Worm (Caenorhabditis elegans) whole organism, L2 larva: Measurements from ENCODE around the gene egl-19.

Experiments used
- dmd-4 ChIP-seq: sonication (generic microtip); optimal IDR thresholded peaks from 2 replicates; lab custom pipeline; 2017; ENCODE audit warnings: missing biosample characterization, missing genetic modification characterization
- nhr-11 ChIP-seq: fragments of 150-350 bp; optimal IDR thresholded peaks from 2 replicates; lab custom pipeline; 2014; ENCODE audit warnings: missing biosample characterization, missing genetic modification characterization
- nhr-12 ChIP-seq: fragments of 150-350 bp; optimal IDR thresholded peaks from 2 replicates; lab custom pipeline; 2014; ENCODE audit warnings: missing biosample characterization, missing genetic modification characterization
- nhr-237 ChIP-seq: fragments of 150-350 bp; optimal IDR thresholded peaks from 2 replicates; lab custom pipeline; 2014; ENCODE audit warnings: missing biosample characterization, missing genetic modification characterization
- skn-1 ChIP-seq: sonication (generic microtip); optimal IDR thresholded peaks from 2 replicates; lab custom pipeline; 2017; ENCODE audit warnings: missing biosample characterization, missing genetic modification characterization
- ztf-4 ChIP-seq: fragments of 150-350 bp; optimal IDR thresholded peaks from 2 replicates; lab custom pipeline; 2014; ENCODE audit warnings: missing biosample characterization, missing genetic modification characterization

DNA sequence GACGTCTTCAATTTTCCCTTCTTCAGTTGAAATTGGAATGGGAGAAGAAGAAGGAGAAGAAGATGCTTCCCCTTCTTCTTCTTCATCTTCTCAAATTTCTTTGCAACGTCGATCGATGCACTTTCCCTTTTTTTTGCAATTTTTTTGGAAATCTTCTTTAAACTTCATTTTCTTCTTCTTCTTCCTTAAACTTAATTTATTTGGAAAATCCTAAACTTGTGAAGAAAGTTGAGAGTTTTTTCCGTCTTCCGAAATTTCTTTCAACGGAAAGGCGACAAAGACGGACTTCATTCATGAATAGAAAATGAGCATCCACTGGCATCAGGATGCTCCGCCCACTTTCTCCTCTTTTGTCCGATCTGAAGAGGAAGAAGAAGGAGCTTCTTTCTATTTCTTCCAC, 8.8 kb downstream of the egl-19 start:
- TF ChIP-seq nhr-11 (tag; lab: Kevin White, UChicago) (no peak), ztf-4 (tag; lab: Kevin White, UChicago) (no peak), dmd-4 (tag; lab: Kevin White, UChicago) (no peak), nhr-12 (tag; lab: Kevin White, UChicago) (no peak), skn-1 (tag; lab: Kevin White, UChicago) (no peak), nhr-237 (no peak)
